Worm (Caenorhabditis elegans): ENCODE data around the gene Y38C1AA.7.

- no peak for TF ChIP-seq med-1 (GFP tag; optimal IDR thresholded peaks at IDR 0.05; ENCODE audit: insufficient read depth)
- no peak for TF ChIP-seq ztf-23 (GFP tag; IDR thresholded peaks at IDR 0.05)
- no peak for TF ChIP-seq ztf-29 (GFP tag; IDR thresholded peaks at IDR 0.05)
- TF ChIP-seq T22C8.4 (GFP tag; IDR thresholded peaks at IDR 0.05) = no peak
- TF ChIP-seq flt-1 (GFP tag; IDR thresholded peaks at IDR 0.05) = no peak
- no peak for TF ChIP-seq ref-1 (GFP tag; conservative IDR thresholded peaks at IDR 0.05)
Measured at ce11 chrIV:118786-119185, 40.0 kb upstream of the Y38C1AA.7 start.

Measured in whole organism, midembryonic.